Worm (Caenorhabditis elegans): ENCODE measurements around the gene msp-33.

- TF ChIP-seq scrt-1 (GFP tag; IDR thresholded peaks at IDR 0.05) (no peak), ceh-13 (GFP tag; optimal IDR thresholded peaks at IDR 0.05) (no peak), tbx-11 (GFP tag; IDR thresholded peaks at IDR 0.05) (no peak), tbx-37 (GFP tag; conservative IDR thresholded peaks at IDR 0.05) (no peak), ama-1 (optimal IDR thresholded peaks at IDR 0.05) (no peak), B0310.2 (tag; optimal IDR thresholded peaks at IDR 0.05) (no peak)
These were observed 37.7 kb downstream of the msp-33 start for ce11 chrII:4854761-4855160.

Data from whole organism, early embryonic.